Worm (Caenorhabditis elegans) whole organism, young adult: ENCODE data around the gene T07D3.4.

ENCODE experiments used
- F22D6.2 ChIP-seq: sonication (generic microtip); optimal IDR thresholded peaks from 2 replicates; lab custom pipeline; 2016; ENCODE audit warnings: mild to moderate bottlenecking, missing genetic modification characterization, missing compliant biosample characterization
- F57C9.4 ChIP-seq: sonication (generic microtip); optimal IDR thresholded peaks from 2 replicates; lab custom pipeline; 2017; ENCODE audit warnings: mild to moderate bottlenecking, missing genetic modification characterization, missing compliant biosample characterization
- bed-2 ChIP-seq: fragments of 200-800 bp; sonication (Bioruptor generic); IDR thresholded peaks from 2 replicates; pipeline ENCODE4 v1.3.6; 2022; ENCODE audit warnings: missing genetic modification reagents, missing genetic modification characterization, missing compliant biosample characterization
- hrde-1 ChIP-seq: sonication (generic microtip); optimal IDR thresholded peaks from 2 replicates; lab custom pipeline; 2016; ENCODE audit warnings: missing genetic modification characterization, mild to moderate bottlenecking, missing compliant biosample characterization, moderate library complexity, missing genotype, missing genetic modification reagents, borderline replicate concordance
- madf-3 ChIP-seq: fragments of 200-800 bp; sonication (Bioruptor generic); IDR thresholded peaks from 2 replicates; pipeline ENCODE4 v1.3.6; 2022; ENCODE audit warnings: missing genetic modification reagents, missing genetic modification characterization, missing compliant biosample characterization
- pha-4 ChIP-seq: fragments of 150-350 bp; sonication (generic microtip); optimal IDR thresholded peaks from 2 replicates; lab custom pipeline; 2014; ENCODE audit warnings: missing biosample characterization, missing genetic modification reagents, missing genetic modification characterization
- snpc-1.3 ChIP-seq: sonication (generic microtip); optimal IDR thresholded peaks from 2 replicates; lab custom pipeline; 2017; ENCODE audit warnings: missing genetic modification characterization, mild to moderate bottlenecking, missing compliant biosample characterization, antibody characterized with exemption, moderate library complexity, missing genotype, missing genetic modification reagents; ENCODE audit not compliant: insufficient read depth

- TF ChIP-seq pha-4 (tag; lab: Kevin White, UChicago), result no peak
- TF ChIP-seq snpc-1.3, result no peak
- TF ChIP-seq hrde-1 (tag; lab: Kevin White, UChicago), result no peak
- no peak for TF ChIP-seq F22D6.2 (tag; lab: Kevin White, UChicago)
- no peak for TF ChIP-seq F57C9.4 (tag; lab: Kevin White, UChicago)
- TF ChIP-seq bed-2 (GFP tag; lab: Robert Waterston, UW), result no peak
- TF ChIP-seq madf-3 (GFP tag; lab: Robert Waterston, UW), result no peak
Observed at ce11 chrII:927331-927730, 39.2 kb downstream of the T07D3.4 start, which contains the start of gene R07C3.13.
